Worm (Caenorhabditis elegans) whole organism, L2 larva: Measurements from ENCODE around the gene pmp-5.

Experiments
- C34F6.9 ChIP-seq: fragments of 150-350 bp; optimal IDR thresholded peaks from 2 replicates; lab custom pipeline; 2014; ENCODE audit warnings: missing biosample characterization, missing genetic modification characterization
- F13H6.1 ChIP-seq: sonication (generic microtip); optimal IDR thresholded peaks from 2 replicates; lab custom pipeline; 2016; ENCODE audit warnings: missing genetic modification characterization, missing compliant biosample characterization
- R02D3.7 ChIP-seq: fragments of 150-350 bp; optimal IDR thresholded peaks from 2 replicates; lab custom pipeline; 2014; ENCODE audit warnings: missing biosample characterization, missing genetic modification characterization
- Y55F3AM.14 ChIP-seq: fragments of 200-800 bp; sonication (Bioruptor generic); optimal IDR thresholded peaks from 2 replicates; lab custom pipeline; 2018; ENCODE audit warnings: mild to moderate bottlenecking, missing genetic modification characterization, missing compliant biosample characterization
- alr-1 ChIP-seq: fragments of 150-350 bp; optimal IDR thresholded peaks from 2 replicates; lab custom pipeline; 2014; ENCODE audit warnings: missing biosample characterization, missing genetic modification characterization
- aly-2 ChIP-seq: fragments of 150-350 bp; optimal IDR thresholded peaks from 2 replicates; lab custom pipeline; 2014; ENCODE audit warnings: missing biosample characterization, missing genetic modification characterization
- ama-1 ChIP-seq: fragments of 150-350 bp; optimal IDR thresholded peaks from 2 replicates; lab custom pipeline; 2018; ENCODE audit warnings: inconsistent platforms
- ceh-16 ChIP-seq: fragments of 150-350 bp; optimal IDR thresholded peaks from 2 replicates; lab custom pipeline; 2014; ENCODE audit warnings: missing biosample characterization, missing genetic modification characterization
- ceh-82 ChIP-seq: fragments of 150-350 bp; optimal IDR thresholded peaks from 2 replicates; lab custom pipeline; 2014; ENCODE audit warnings: missing biosample characterization, missing genetic modification characterization
- crh-2 ChIP-seq: sonication (generic microtip); optimal IDR thresholded peaks from 2 replicates; lab custom pipeline; 2017; ENCODE audit warnings: missing biosample characterization, missing genetic modification characterization
- egl-27 ChIP-seq: sonication (generic microtip); optimal IDR thresholded peaks from 3 replicates; lab custom pipeline; 2017; ENCODE audit warnings: missing biosample characterization, missing genetic modification reagents, missing genetic modification characterization
- elt-3 ChIP-seq: sonication (generic microtip); optimal IDR thresholded peaks from 2 replicates; lab custom pipeline; 2017; ENCODE audit warnings: missing biosample characterization, missing genetic modification characterization
- fos-1 ChIP-seq: fragments of 150-350 bp; optimal IDR thresholded peaks from 2 replicates; lab custom pipeline; 2014; ENCODE audit warnings: missing biosample characterization, missing genetic modification characterization
- gmeb-1 ChIP-seq: fragments of 150-350 bp; optimal IDR thresholded peaks from 2 replicates; lab custom pipeline; 2014; ENCODE audit warnings: missing biosample characterization, missing genetic modification characterization
- lin-13 ChIP-seq: fragments of 150-350 bp; optimal IDR thresholded peaks from 2 replicates; lab custom pipeline; 2014; ENCODE audit warnings: missing biosample characterization, missing genetic modification reagents, missing genetic modification characterization
- lsy-2 ChIP-seq, 2 experiments: fragments of 150-350 bp in 1 of 2; sonication (generic microtip) in 1 of 2; optimal IDR thresholded peaks; 2 replicates each; lab custom pipeline; 2014 to 2017; ENCODE audit warnings: missing biosample characterization in 2 of 2, missing genetic modification characterization in 2 of 2
- mab-5 ChIP-seq: fragments of 150-350 bp; optimal IDR thresholded peaks from 2 replicates; lab custom pipeline; 2014; ENCODE audit warnings: missing biosample characterization, missing genetic modification characterization
- mbf-1 ChIP-seq: sonication (generic microtip); optimal IDR thresholded peaks from 2 replicates; lab custom pipeline; 2017; ENCODE audit warnings: missing biosample characterization, missing genetic modification characterization
- mdl-1 ChIP-seq, 2 experiments: fragments of 150-350 bp in 1 of 2; sonication (generic microtip) in 1 of 2; optimal IDR thresholded peaks; 2 replicates each; lab custom pipeline; 2017; ENCODE audit warnings: missing biosample characterization in 2 of 2, missing genetic modification characterization in 2 of 2
- nhr-10 ChIP-seq: sonication (generic microtip); optimal IDR thresholded peaks from 2 replicates; lab custom pipeline; 2017; ENCODE audit warnings: missing biosample characterization, missing genetic modification characterization
- nhr-11 ChIP-seq: fragments of 150-350 bp; optimal IDR thresholded peaks from 2 replicates; lab custom pipeline; 2014; ENCODE audit warnings: missing biosample characterization, missing genetic modification characterization
- nhr-129 ChIP-seq: fragments of 150-350 bp; optimal IDR thresholded peaks from 2 replicates; lab custom pipeline; 2014; ENCODE audit warnings: missing biosample characterization, missing genetic modification characterization
- nhr-23 ChIP-seq: fragments of 150-350 bp; optimal IDR thresholded peaks from 2 replicates; lab custom pipeline; 2014; ENCODE audit warnings: missing biosample characterization, missing genetic modification reagents, missing genetic modification characterization
- nhr-237 ChIP-seq: fragments of 150-350 bp; optimal IDR thresholded peaks from 2 replicates; lab custom pipeline; 2014; ENCODE audit warnings: missing biosample characterization, missing genetic modification characterization
- nhr-6 ChIP-seq: fragments of 150-350 bp; optimal IDR thresholded peaks from 2 replicates; lab custom pipeline; 2014; ENCODE audit warnings: missing biosample characterization, missing genetic modification characterization
- nhr-77 ChIP-seq: fragments of 150-350 bp; optimal IDR thresholded peaks from 2 replicates; lab custom pipeline; 2014; ENCODE audit warnings: missing biosample characterization, missing genetic modification characterization
- sma-3 ChIP-seq: sonication (generic microtip); optimal IDR thresholded peaks from 2 replicates; lab custom pipeline; 2016; ENCODE audit warnings: missing genetic modification reagents, missing genetic modification characterization, missing compliant biosample characterization
- sma-9 ChIP-seq, 2 experiments: fragments of 150-350 bp in 1 of 2; sonication (generic microtip) in 1 of 2; optimal IDR thresholded peaks; 2 replicates each; lab custom pipeline; 2014 to 2016; ENCODE audit warnings: missing genetic modification characterization in 2 of 2, mild to moderate bottlenecking in 1 of 2, missing biosample characterization in 1 of 2, missing compliant biosample characterization in 1 of 2, missing genetic modification reagents in 1 of 2, moderate library complexity in 1 of 2
- snpc-4 ChIP-seq: fragments of 150-350 bp; optimal IDR thresholded peaks from 2 replicates; lab custom pipeline; 2014; ENCODE audit warnings: missing biosample characterization, missing genetic modification characterization
- unc-39 ChIP-seq: fragments of 150-350 bp; optimal IDR thresholded peaks from 2 replicates; lab custom pipeline; 2014; ENCODE audit warnings: missing biosample characterization, missing genetic modification characterization
- unc-55 ChIP-seq: fragments of 150-350 bp; sonication (generic microtip); optimal IDR thresholded peaks from 3 replicates; lab custom pipeline; 2014; ENCODE audit warnings: missing biosample characterization, missing genetic modification reagents, missing genetic modification characterization
- unc-62 ChIP-seq: fragments of 150-350 bp; optimal IDR thresholded peaks from 2 replicates; lab custom pipeline; 2014; ENCODE audit warnings: missing biosample characterization, missing genetic modification reagents, missing genetic modification characterization
- ztf-1 ChIP-seq: fragments of 200-800 bp; sonication (Bioruptor generic); conservative IDR thresholded peaks from 2 replicates; pipeline ENCODE4 v1.3.6; 2022; ENCODE audit warnings: missing genetic modification characterization, missing compliant biosample characterization
- ztf-11 ChIP-seq: sonication (generic microtip); optimal IDR thresholded peaks from 2 replicates; lab custom pipeline; 2017; ENCODE audit warnings: missing biosample characterization, missing genetic modification characterization

Gene pmp-5

ce11 chrV:6621894-6622293 is 43.7 kb downstream of the pmp-5 start, which contains the start of gene nhr-37:
Gene nhr-37, plus strand, starts transcription at chrV:6622194.
- no peak for TF ChIP-seq elt-3 (tag; lab: Kevin White, UChicago)
- TF ChIP-seq unc-55 (GFP tag; lab: Kevin White, UChicago): no peak
- no peak for TF ChIP-seq mbf-1
- no peak for TF ChIP-seq nhr-77 (tag; lab: Kevin White, UChicago)
- no peak for TF ChIP-seq Y55F3AM.14
- no peak for TF ChIP-seq nhr-10 (tag; lab: Kevin White, UChicago)
- TF ChIP-seq aly-2 (tag; lab: Kevin White, UChicago): no peak
- no peak for TF ChIP-seq nhr-6
- no peak for TF ChIP-seq sma-9 (GFP tag; optimal IDR thresholded peaks at IDR 0.05; lab: Kevin White, UChicago)
- TF ChIP-seq sma-9 (tag; optimal IDR thresholded peaks at IDR 0.05; lab: Kevin White, UChicago): no peak
- no peak for TF ChIP-seq fos-1 (tag; lab: Kevin White, UChicago)
- no peak for TF ChIP-seq mab-5
- no peak for TF ChIP-seq nhr-23 (tag; lab: Kevin White, UChicago)
- no peak for TF ChIP-seq ceh-82 (tag; lab: Kevin White, UChicago)

ce11 chrV:6620809-6621208 is 44.8 kb downstream of the pmp-5 start:
- TF ChIP-seq nhr-237 (tag; lab: Kevin White, UChicago) (no peak), sma-3 (peak; percentile 35)

- no peak for TF ChIP-seq nhr-23 (tag; lab: Kevin White, UChicago)
- TF ChIP-seq ceh-16 (tag; lab: Kevin White, UChicago): no peak
- TF ChIP-seq egl-27 (tag; lab: Kevin White, UChicago): no peak
- TF ChIP-seq unc-55 (GFP tag; lab: Kevin White, UChicago): no peak
- TF ChIP-seq fos-1 (tag; lab: Kevin White, UChicago): peak; percentile 31
- TF ChIP-seq, all 48 proteins: peak for 1
Observed at ce11 chrV:6616294-6616693, 49.3 kb downstream of the pmp-5 start.

- TF ChIP-seq ztf-1 (GFP tag; lab: Robert Waterston, UW) (no peak), mab-5 (no peak), unc-39 (tag; lab: Kevin White, UChicago) (no peak), unc-62 (GFP tag; lab: Kevin White, UChicago) (no peak), fos-1 (tag; lab: Kevin White, UChicago) (no peak), F13H6.1 (tag; lab: Kevin White, UChicago) (no peak), nhr-129 (tag; lab: Kevin White, UChicago) (no peak), lin-13 (no peak)
- TF ChIP-seq, all 48 proteins: peak for 0
Observed at ce11 chrV:6614968-6615367, 50.6 kb downstream of the pmp-5 start.

- TF ChIP-seq sma-3 (peak; percentile 47), nhr-129 (tag; lab: Kevin White, UChicago) (peak; percentile 19), ztf-1 (GFP tag; lab: Robert Waterston, UW) (no peak), nhr-11 (no peak), ceh-16 (tag; lab: Kevin White, UChicago) (no peak), ceh-82 (tag; lab: Kevin White, UChicago) (no peak), crh-2 (tag; lab: Kevin White, UChicago) (peak; percentile 76), F13H6.1 (tag; lab: Kevin White, UChicago) (peak; percentile 50), mdl-1 (tag; optimal IDR thresholded peaks at IDR 0.05; lab: Kevin White, UChicago) (peak in 1 of 2 experiments; percentile 8), R02D3.7 (tag; lab: Kevin White, UChicago) (no peak), ztf-11 (tag; lab: Kevin White, UChicago) (no peak), alr-1 (tag; lab: Kevin White, UChicago) (no peak), gmeb-1 (peak; percentile 50), fos-1 (tag; lab: Kevin White, UChicago) (peak; percentile 89), snpc-4 (tag; lab: Kevin White, UChicago) (no peak), Y55F3AM.14 (no peak), lsy-2 (tag; optimal IDR thresholded peaks at IDR 0.05; lab: Kevin White, UChicago) (peak in 1 of 2 experiments; percentile 29), sma-9 (GFP tag; optimal IDR thresholded peaks at IDR 0.05; lab: Kevin White, UChicago) (peak; percentile 81), sma-9 (tag; optimal IDR thresholded peaks at IDR 0.05; lab: Kevin White, UChicago) (no peak), ama-1 (lab: Kevin White, UChicago) (peak; percentile 20), nhr-6 (no peak), C34F6.9 (no peak)
Observed at ce11 chrV:6614152-6614734, 51.4 kb downstream of the pmp-5 start, which contains the start of gene cpr-4. Gene cpr-4, plus strand, starts transcription at chrV:6614674.
